Worm (Caenorhabditis elegans) whole organism, L2 larva: Measurements from ENCODE around the gene ncx-7.

Experiments
- C34F6.9 ChIP-seq: fragments of 150-350 bp; optimal IDR thresholded peaks from 2 replicates; lab custom pipeline; 2014; ENCODE audit warnings: missing biosample characterization, missing genetic modification characterization
- F13H6.1 ChIP-seq: sonication (generic microtip); optimal IDR thresholded peaks from 2 replicates; lab custom pipeline; 2016; ENCODE audit warnings: missing genetic modification characterization, missing compliant biosample characterization
- ZK546.5 ChIP-seq: sonication (generic microtip); optimal IDR thresholded peaks from 2 replicates; lab custom pipeline; 2017; ENCODE audit warnings: missing biosample characterization, missing genetic modification characterization
- alr-1 ChIP-seq: fragments of 150-350 bp; optimal IDR thresholded peaks from 2 replicates; lab custom pipeline; 2014; ENCODE audit warnings: missing biosample characterization, missing genetic modification characterization
- ama-1 ChIP-seq: fragments of 150-350 bp; optimal IDR thresholded peaks from 2 replicates; lab custom pipeline; 2018; ENCODE audit warnings: inconsistent platforms
- ceh-82 ChIP-seq: fragments of 150-350 bp; optimal IDR thresholded peaks from 2 replicates; lab custom pipeline; 2014; ENCODE audit warnings: missing biosample characterization, missing genetic modification characterization
- crh-2 ChIP-seq: sonication (generic microtip); optimal IDR thresholded peaks from 2 replicates; lab custom pipeline; 2017; ENCODE audit warnings: missing biosample characterization, missing genetic modification characterization
- egl-27 ChIP-seq: sonication (generic microtip); optimal IDR thresholded peaks from 3 replicates; lab custom pipeline; 2017; ENCODE audit warnings: missing biosample characterization, missing genetic modification reagents, missing genetic modification characterization
- elt-3 ChIP-seq: sonication (generic microtip); optimal IDR thresholded peaks from 2 replicates; lab custom pipeline; 2017; ENCODE audit warnings: missing biosample characterization, missing genetic modification characterization
- fos-1 ChIP-seq: fragments of 150-350 bp; optimal IDR thresholded peaks from 2 replicates; lab custom pipeline; 2014; ENCODE audit warnings: missing biosample characterization, missing genetic modification characterization
- gmeb-1 ChIP-seq: fragments of 150-350 bp; optimal IDR thresholded peaks from 2 replicates; lab custom pipeline; 2014; ENCODE audit warnings: missing biosample characterization, missing genetic modification characterization
- lin-11 ChIP-seq: fragments of 150-350 bp; sonication (generic microtip); optimal IDR thresholded peaks from 2 replicates; lab custom pipeline; 2014; ENCODE audit warnings: missing biosample characterization, missing genetic modification characterization, inconsistent platforms, mixed read lengths
- lin-13 ChIP-seq: fragments of 150-350 bp; optimal IDR thresholded peaks from 2 replicates; lab custom pipeline; 2014; ENCODE audit warnings: missing biosample characterization, missing genetic modification reagents, missing genetic modification characterization
- lin-39 ChIP-seq: fragments of 150-350 bp; optimal IDR thresholded peaks from 2 replicates; lab custom pipeline; 2014; ENCODE audit warnings: missing biosample characterization, missing genetic modification reagents, missing genetic modification characterization
- lsy-2 ChIP-seq, 2 experiments: fragments of 150-350 bp in 1 of 2; sonication (generic microtip) in 1 of 2; optimal IDR thresholded peaks; 2 replicates each; lab custom pipeline; 2014 to 2017; ENCODE audit warnings: missing biosample characterization in 2 of 2, missing genetic modification characterization in 2 of 2
- mab-5 ChIP-seq: fragments of 150-350 bp; optimal IDR thresholded peaks from 2 replicates; lab custom pipeline; 2014; ENCODE audit warnings: missing biosample characterization, missing genetic modification characterization
- mbf-1 ChIP-seq: sonication (generic microtip); optimal IDR thresholded peaks from 2 replicates; lab custom pipeline; 2017; ENCODE audit warnings: missing biosample characterization, missing genetic modification characterization
- mdl-1 ChIP-seq, 2 experiments: fragments of 150-350 bp in 1 of 2; sonication (generic microtip) in 1 of 2; optimal IDR thresholded peaks; 2 replicates each; lab custom pipeline; 2017; ENCODE audit warnings: missing biosample characterization in 2 of 2, missing genetic modification characterization in 2 of 2
- nhr-10 ChIP-seq: sonication (generic microtip); optimal IDR thresholded peaks from 2 replicates; lab custom pipeline; 2017; ENCODE audit warnings: missing biosample characterization, missing genetic modification characterization
- nhr-11 ChIP-seq: fragments of 150-350 bp; optimal IDR thresholded peaks from 2 replicates; lab custom pipeline; 2014; ENCODE audit warnings: missing biosample characterization, missing genetic modification characterization
- nhr-12 ChIP-seq: fragments of 150-350 bp; optimal IDR thresholded peaks from 2 replicates; lab custom pipeline; 2014; ENCODE audit warnings: missing biosample characterization, missing genetic modification characterization
- nhr-129 ChIP-seq: fragments of 150-350 bp; optimal IDR thresholded peaks from 2 replicates; lab custom pipeline; 2014; ENCODE audit warnings: missing biosample characterization, missing genetic modification characterization
- nhr-23 ChIP-seq: fragments of 150-350 bp; optimal IDR thresholded peaks from 2 replicates; lab custom pipeline; 2014; ENCODE audit warnings: missing biosample characterization, missing genetic modification reagents, missing genetic modification characterization
- nhr-237 ChIP-seq: fragments of 150-350 bp; optimal IDR thresholded peaks from 2 replicates; lab custom pipeline; 2014; ENCODE audit warnings: missing biosample characterization, missing genetic modification characterization
- nhr-6 ChIP-seq: fragments of 150-350 bp; optimal IDR thresholded peaks from 2 replicates; lab custom pipeline; 2014; ENCODE audit warnings: missing biosample characterization, missing genetic modification characterization
- peb-1 ChIP-seq: fragments of 150-350 bp; optimal IDR thresholded peaks from 2 replicates; lab custom pipeline; 2014; ENCODE audit warnings: missing biosample characterization, missing genetic modification characterization
- sem-4 ChIP-seq: fragments of 150-350 bp; optimal IDR thresholded peaks from 2 replicates; lab custom pipeline; 2014; ENCODE audit warnings: missing biosample characterization, missing genetic modification reagents, missing genetic modification characterization
- skn-1 ChIP-seq: sonication (generic microtip); optimal IDR thresholded peaks from 2 replicates; lab custom pipeline; 2017; ENCODE audit warnings: missing biosample characterization, missing genetic modification characterization
- sma-3 ChIP-seq: sonication (generic microtip); optimal IDR thresholded peaks from 2 replicates; lab custom pipeline; 2016; ENCODE audit warnings: missing genetic modification reagents, missing genetic modification characterization, missing compliant biosample characterization
- sma-9 ChIP-seq, 2 experiments: fragments of 150-350 bp in 1 of 2; sonication (generic microtip) in 1 of 2; optimal IDR thresholded peaks; 2 replicates each; lab custom pipeline; 2014 to 2016; ENCODE audit warnings: missing genetic modification characterization in 2 of 2, mild to moderate bottlenecking in 1 of 2, missing biosample characterization in 1 of 2, missing compliant biosample characterization in 1 of 2, missing genetic modification reagents in 1 of 2, moderate library complexity in 1 of 2
- snpc-4 ChIP-seq: fragments of 150-350 bp; optimal IDR thresholded peaks from 2 replicates; lab custom pipeline; 2014; ENCODE audit warnings: missing biosample characterization, missing genetic modification characterization
- unc-39 ChIP-seq: fragments of 150-350 bp; optimal IDR thresholded peaks from 2 replicates; lab custom pipeline; 2014; ENCODE audit warnings: missing biosample characterization, missing genetic modification characterization
- unc-62 ChIP-seq: fragments of 150-350 bp; optimal IDR thresholded peaks from 2 replicates; lab custom pipeline; 2014; ENCODE audit warnings: missing biosample characterization, missing genetic modification reagents, missing genetic modification characterization
- zag-1 ChIP-seq: fragments of 150-350 bp; optimal IDR thresholded peaks from 2 replicates; lab custom pipeline; 2014; ENCODE audit warnings: missing biosample characterization, missing genetic modification characterization
- ztf-11 ChIP-seq: sonication (generic microtip); optimal IDR thresholded peaks from 2 replicates; lab custom pipeline; 2017; ENCODE audit warnings: missing biosample characterization, missing genetic modification characterization

ncx-7 gene

DNA sequence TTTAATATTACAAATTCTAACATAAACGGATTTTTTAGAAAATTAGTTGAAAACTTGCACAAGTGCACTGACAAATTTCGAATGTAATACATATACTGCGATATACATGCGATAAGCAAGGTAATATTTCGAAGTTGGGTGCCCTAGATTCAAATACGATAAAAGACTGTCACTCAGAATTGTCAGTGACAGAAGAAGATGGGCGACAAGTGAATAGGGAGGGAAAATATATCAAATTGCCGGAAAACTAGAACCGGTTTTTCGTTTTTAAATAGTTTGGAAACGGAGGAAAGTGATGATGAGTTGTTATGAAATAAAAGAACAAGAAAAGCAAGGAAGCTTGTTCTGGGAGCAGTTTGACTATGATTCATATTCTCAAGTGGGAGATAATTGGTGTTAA, 13.9 kb upstream of the ncx-7 start:
- no peak for TF ChIP-seq crh-2 (tag; lab: Kevin White, UChicago)
- no peak for TF ChIP-seq lin-13
- TF ChIP-seq ama-1, result no peak

DNA sequence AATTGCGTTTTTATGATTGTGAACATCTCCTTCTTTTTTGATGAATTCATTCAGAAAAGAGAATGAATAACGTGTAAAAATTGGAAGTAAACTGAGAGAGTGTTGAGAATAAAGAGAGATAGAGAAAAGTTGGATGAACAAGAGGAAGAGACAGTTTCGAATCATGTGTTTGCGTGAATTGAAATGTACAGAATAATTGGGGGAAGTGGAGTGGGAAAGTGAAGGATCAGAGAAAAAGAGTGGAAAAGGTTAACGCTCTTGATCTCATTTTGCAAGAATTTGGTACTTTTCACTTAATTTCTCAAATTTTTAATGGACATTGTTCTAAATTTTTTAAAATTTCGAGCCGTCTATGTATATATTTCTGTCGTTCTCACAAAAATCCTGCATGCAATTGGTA, 13.2 kb upstream of the ncx-7 start:
- TF ChIP-seq lsy-2 (tag; optimal IDR thresholded peaks at IDR 0.05; lab: Kevin White, UChicago) (no peak), mbf-1 (tag; lab: Kevin White, UChicago) (no peak), nhr-129 (tag; lab: Kevin White, UChicago) (peak; percentile 19), egl-27 (tag; lab: Kevin White, UChicago) (no peak)

- TF ChIP-seq sem-4 (tag; lab: Kevin White, UChicago) (no peak), mab-5 (tag; lab: Kevin White, UChicago) (peak; percentile 45), C34F6.9 (tag; lab: Kevin White, UChicago) (peak; percentile 8), lsy-2 (tag; optimal IDR thresholded peaks at IDR 0.05; lab: Kevin White, UChicago) (peak in 1 of 2 experiments; percentile 44), zag-1 (tag; lab: Kevin White, UChicago) (peak; percentile 40)
- TF ChIP-seq, all 48 proteins: peak for 4
Observed at ce11 chrIII:9731313-9731912, 11.3 kb upstream of the ncx-7 start.

DNA sequence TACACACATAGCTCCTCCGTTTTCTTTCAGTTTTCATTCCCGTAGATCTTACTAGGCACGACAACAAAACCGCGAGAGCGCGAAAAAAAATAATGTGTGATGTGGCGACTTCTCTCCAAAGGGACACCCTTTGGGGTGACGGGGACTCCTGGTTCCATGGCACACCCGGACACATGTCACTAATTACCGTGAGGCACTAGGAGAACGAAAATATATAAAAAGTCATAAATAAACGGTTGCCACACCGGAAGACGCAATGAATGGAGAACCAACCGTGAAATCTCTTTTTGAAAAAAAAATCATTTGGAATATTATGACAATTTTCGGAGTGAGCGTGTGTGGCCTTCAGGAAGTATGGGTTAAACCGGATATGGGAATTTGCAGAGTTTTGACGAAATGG, 10.3 kb upstream of the ncx-7 start:
- TF ChIP-seq unc-62 (GFP tag; lab: Kevin White, UChicago) (no peak), nhr-237 (tag; lab: Kevin White, UChicago) (no peak), ama-1 (no peak), sma-9 (GFP tag; optimal IDR thresholded peaks at IDR 0.05; lab: Kevin White, UChicago) (no peak), sma-9 (tag; optimal IDR thresholded peaks at IDR 0.05; lab: Kevin White, UChicago) (no peak), ZK546.5 (tag; lab: Kevin White, UChicago) (no peak), snpc-4 (tag; lab: Kevin White, UChicago) (no peak), ztf-11 (no peak), nhr-6 (tag; lab: Kevin White, UChicago) (no peak), lin-11 (tag; lab: Kevin White, UChicago) (no peak), mbf-1 (tag; lab: Kevin White, UChicago) (no peak), fos-1 (tag; lab: Kevin White, UChicago) (no peak), nhr-12 (tag; lab: Kevin White, UChicago) (no peak), unc-39 (no peak), crh-2 (tag; lab: Kevin White, UChicago) (no peak), nhr-11 (tag; lab: Kevin White, UChicago) (no peak), mdl-1 (tag; optimal IDR thresholded peaks at IDR 0.05; lab: Kevin White, UChicago) (no peak), lin-39 (tag; lab: Kevin White, UChicago) (no peak)
- TF ChIP-seq, all 48 proteins: peak for 0

DNA sequence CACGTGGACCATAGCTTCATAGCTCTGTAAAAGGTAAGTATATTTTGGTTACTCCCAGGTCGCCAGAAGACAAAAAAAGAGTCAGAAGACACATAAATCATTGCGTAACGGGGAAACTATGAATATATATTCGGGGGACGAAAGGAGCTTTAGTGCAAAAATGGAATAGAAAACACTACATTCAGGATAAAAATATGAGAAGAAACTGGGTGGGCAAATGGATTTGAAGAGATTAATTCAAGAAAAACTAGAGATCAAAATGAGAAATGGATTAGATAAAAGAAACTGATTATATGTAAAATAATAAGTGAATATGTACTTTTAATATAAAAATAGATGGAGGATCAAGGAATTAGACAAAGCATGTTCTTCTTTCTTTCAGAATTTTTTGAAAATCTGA, 7.3 kb upstream of the ncx-7 start, which contains the start of gene C07A9.12:
Gene C07A9.12, minus strand, starts transcription at position 101 of the 400 bp plus-strand sequence.
- TF ChIP-seq peb-1 (tag; lab: Kevin White, UChicago), result no peak
- no peak for TF ChIP-seq lin-13
- no peak for TF ChIP-seq unc-62 (GFP tag; lab: Kevin White, UChicago)
- no peak for TF ChIP-seq skn-1
- TF ChIP-seq ZK546.5 (tag; lab: Kevin White, UChicago), result no peak
- TF ChIP-seq elt-3, result no peak

DNA sequence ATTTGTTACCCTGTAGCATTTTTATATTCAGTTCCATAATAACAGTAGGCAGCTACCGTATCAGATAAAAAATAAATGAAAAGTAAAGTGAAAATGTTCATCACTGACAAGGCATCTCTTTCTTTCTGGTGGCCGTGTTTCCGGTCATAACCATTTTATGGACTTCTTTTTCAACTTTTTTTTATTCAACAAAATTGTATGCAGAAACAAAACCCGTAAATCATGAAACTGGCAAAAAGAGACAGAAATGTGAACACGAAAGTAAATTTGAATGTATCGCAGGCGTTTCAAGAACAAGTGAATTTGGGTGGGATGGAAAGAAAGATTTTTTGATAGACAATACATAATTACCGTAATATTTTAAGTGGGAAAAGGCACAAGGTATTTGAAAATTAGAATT, 5.0 kb upstream of the ncx-7 start, which contains the start of gene clec-162:
Gene clec-162, minus strand, starts transcription at position 101 of the 400 bp plus-strand sequence.
- TF ChIP-seq nhr-12 (tag; lab: Kevin White, UChicago) (no peak), zag-1 (tag; lab: Kevin White, UChicago) (no peak), nhr-10 (no peak), crh-2 (tag; lab: Kevin White, UChicago) (no peak), ztf-11 (no peak), mab-5 (tag; lab: Kevin White, UChicago) (no peak), sma-3 (no peak), gmeb-1 (no peak), alr-1 (tag; lab: Kevin White, UChicago) (no peak), ZK546.5 (tag; lab: Kevin White, UChicago) (no peak), ceh-82 (no peak), F13H6.1 (no peak), nhr-237 (tag; lab: Kevin White, UChicago) (no peak), nhr-23 (tag; lab: Kevin White, UChicago) (no peak), nhr-11 (tag; lab: Kevin White, UChicago) (no peak), nhr-6 (tag; lab: Kevin White, UChicago) (no peak), egl-27 (tag; lab: Kevin White, UChicago) (no peak), nhr-129 (tag; lab: Kevin White, UChicago) (no peak)
